Fruit fly (Drosophila melanogaster) whole organism, embryonic: ENCODE measurements around the gene Rab40.

Experiments
- Antp ChIP-seq: fragments of 200-800 bp; sonication (Bioruptor generic); optimal IDR thresholded peaks from 3 replicates; lab custom pipeline; 2016; ENCODE audit warnings: missing biosample characterization, missing genetic modification characterization
- BEAF-32 ChIP-seq: fragments of 200-800 bp; sonication (Bioruptor generic); optimal IDR thresholded peaks from 3 replicates; lab custom pipeline; 2017; ENCODE audit warnings: missing biosample characterization, missing genetic modification characterization, mild to moderate bottlenecking, moderate library complexity, missing genetic modification reagents
- Bteb2 ChIP-seq: fragments of 200-800 bp; sonication (Bioruptor generic); optimal IDR thresholded peaks from 2 replicates; lab custom pipeline; 2016; ENCODE audit warnings: missing biosample characterization, missing genetic modification characterization
- CG10267 ChIP-seq: fragments of 200-800 bp; sonication (Bioruptor generic); optimal IDR thresholded peaks from 2 replicates; lab custom pipeline; 2018; ENCODE audit warnings: missing biosample characterization, mild to moderate bottlenecking, missing genetic modification characterization, moderate library complexity
- CG11723 ChIP-seq: fragments of 200-800 bp; sonication (Bioruptor generic); optimal IDR thresholded peaks from 2 replicates; lab custom pipeline; 2017; ENCODE audit warnings: missing biosample characterization, mild to moderate bottlenecking, missing genetic modification characterization
- CG12299 ChIP-seq: fragments of 200-800 bp; sonication (Bioruptor generic); optimal IDR thresholded peaks from 2 replicates; lab custom pipeline; 2018; ENCODE audit warnings: missing biosample characterization, mild to moderate bottlenecking, missing genetic modification characterization
- CG12769 ChIP-seq: fragments of 200-800 bp; sonication (Bioruptor generic); optimal IDR thresholded peaks from 2 replicates; lab custom pipeline; 2019; ENCODE audit warnings: missing biosample characterization, mild to moderate bottlenecking, missing genetic modification characterization, moderate library complexity
- CG13894 ChIP-seq: fragments of 200-800 bp; sonication (Bioruptor generic); optimal IDR thresholded peaks from 3 replicates; lab custom pipeline; 2018; ENCODE audit warnings: missing biosample characterization, mild to moderate bottlenecking, missing genetic modification characterization, moderate library complexity
- CG1529 ChIP-seq: fragments of 200-800 bp; sonication (Bioruptor generic); optimal IDR thresholded peaks from 3 replicates; lab custom pipeline; 2018; ENCODE audit warnings: missing biosample characterization, missing genetic modification characterization
- CG15696 ChIP-seq: fragments of 200-800 bp; sonication (Bioruptor generic); optimal IDR thresholded peaks from 2 replicates; lab custom pipeline; 2019; ENCODE audit warnings: missing biosample characterization, mild to moderate bottlenecking, missing genetic modification characterization, moderate library complexity
- CG1647 ChIP-seq: fragments of 200-800 bp; sonication (Bioruptor generic); optimal IDR thresholded peaks from 3 replicates; lab custom pipeline; 2016; ENCODE audit warnings: missing biosample characterization, missing genetic modification characterization
- CG17186 ChIP-seq: fragments of 200-800 bp; sonication (Bioruptor generic); optimal IDR thresholded peaks from 3 replicates; lab custom pipeline; 2017; ENCODE audit warnings: missing biosample characterization, missing genetic modification reagents, missing genetic modification characterization
- CG42726 ChIP-seq: fragments of 200-800 bp; sonication (Bioruptor generic); IDR thresholded peaks from 2 replicates; pipeline ENCODE4 v1.3.6; 2022; ENCODE audit warnings: missing biosample characterization, missing genetic modification characterization; ENCODE audit not compliant: partially characterized antibody
- CG6813 ChIP-seq: fragments of 200-800 bp; sonication (Bioruptor generic); optimal IDR thresholded peaks from 2 replicates; lab custom pipeline; 2017; ENCODE audit warnings: missing biosample characterization, missing genetic modification characterization, mild to moderate bottlenecking, moderate library complexity, missing genetic modification reagents
- CG7556 ChIP-seq: fragments of 200-800 bp; sonication (Bioruptor generic); optimal IDR thresholded peaks from 2 replicates; lab custom pipeline; 2017; ENCODE audit warnings: missing biosample characterization, mild to moderate bottlenecking, missing genetic modification characterization
- CG7963 ChIP-seq: fragments of 200-800 bp; sonication (Bioruptor generic); IDR thresholded peaks from 3 replicates; pipeline ENCODE4 v1.3.6; 2022; ENCODE audit warnings: missing biosample characterization, missing genetic modification characterization; ENCODE audit not compliant: partially characterized antibody
- CG8359 ChIP-seq: fragments of 200-800 bp; sonication (Bioruptor generic); optimal IDR thresholded peaks from 2 replicates; lab custom pipeline; 2017; ENCODE audit warnings: missing biosample characterization, mild to moderate bottlenecking, missing genetic modification characterization, borderline replicate concordance
- Camta ChIP-seq: fragments of 200-800 bp; sonication (Bioruptor generic); optimal IDR thresholded peaks from 2 replicates; lab custom pipeline; 2016; ENCODE audit warnings: missing biosample characterization, missing genetic modification characterization
- Dip2 ChIP-seq: fragments of 200-800 bp; sonication (Bioruptor generic); IDR thresholded peaks from 2 replicates; pipeline ENCODE4 v1.3.6; 2022; ENCODE audit warnings: missing biosample characterization, missing genetic modification characterization
- Ets65A ChIP-seq: fragments of 200-800 bp; sonication (Bioruptor generic); peaks from one replicate; lab custom pipeline; 2016; ENCODE audit warnings: missing biosample characterization, missing genetic modification characterization
- Ets97D ChIP-seq: fragments of 200-800 bp; sonication (Bioruptor generic); optimal IDR thresholded peaks from 3 replicates; lab custom pipeline; 2016; ENCODE audit warnings: missing biosample characterization, missing genetic modification characterization
- HmgZ ChIP-seq: fragments of 200-800 bp; sonication (Bioruptor generic); optimal IDR thresholded peaks from 2 replicates; lab custom pipeline; 2018; ENCODE audit warnings: missing biosample characterization, mild to moderate bottlenecking, missing genetic modification characterization
- Hr51 ChIP-seq, 2 experiments: fragments of 200-800 bp; sonication (Bioruptor generic); optimal IDR thresholded peaks; 2 replicates in 1 of 2; 3 replicates in 1 of 2; lab custom pipeline; 2016 to 2018; ENCODE audit warnings: missing biosample characterization in 2 of 2, missing genetic modification characterization in 2 of 2, mild to moderate bottlenecking in 1 of 2, moderate library complexity in 1 of 2
- Nf-YA ChIP-seq: fragments of 200-800 bp; sonication (Bioruptor generic); IDR thresholded peaks from 2 replicates; pipeline ENCODE4 v1.3.6; 2022; ENCODE audit warnings: missing biosample characterization, missing genetic modification characterization
- Rfx ChIP-seq: fragments of 200-800 bp; sonication (Bioruptor generic); IDR thresholded peaks from 2 replicates; pipeline ENCODE4 v1.3.6; 2022; ENCODE audit warnings: missing biosample characterization, missing genetic modification characterization
- Sin3A ChIP-seq: fragments of >200 bp; optimal IDR thresholded peaks from 2 replicates; lab custom pipeline; 2018
- Trl ChIP-seq, 3 experiments: fragments of >200 bp in 2 of 3; fragments of 200-800 bp in 1 of 3; sonication (Bioruptor generic) in 1 of 3; optimal IDR thresholded peaks; 2 replicates in 1 of 3; 3 replicates in 2 of 3; lab custom pipeline; 2016 to 2017; ENCODE audit warnings: missing biosample characterization in 1 of 3, missing genetic modification characterization in 1 of 3
- abd-A ChIP-seq: fragments of 200-800 bp; sonication (Bioruptor generic); optimal IDR thresholded peaks from 3 replicates; lab custom pipeline; 2019; ENCODE audit warnings: missing biosample characterization, mild to moderate bottlenecking, missing genetic modification characterization, moderate library complexity
- crol ChIP-seq: fragments of 200-800 bp; sonication (Bioruptor generic); IDR thresholded peaks from 2 replicates; pipeline ENCODE4 v1.3.6; 2022; ENCODE audit warnings: missing biosample characterization, missing genetic modification characterization
- fru ChIP-seq: fragments of >200 bp; optimal IDR thresholded peaks from 2 replicates; lab custom pipeline; 2017
- gem ChIP-seq: fragments of 200-800 bp; sonication (Bioruptor generic); optimal IDR thresholded peaks from 2 replicates; lab custom pipeline; 2019; ENCODE audit warnings: missing biosample characterization, mild to moderate bottlenecking, missing genetic modification characterization, moderate library complexity
- grau ChIP-seq: fragments of 200-800 bp; optimal IDR thresholded peaks from 3 replicates; lab custom pipeline; 2019; ENCODE audit warnings: missing biosample characterization, mild to moderate bottlenecking, missing genetic modification characterization, moderate library complexity
- gsb-n ChIP-seq: fragments of 200-800 bp; sonication (Bioruptor generic); optimal IDR thresholded peaks from 3 replicates; lab custom pipeline; 2018; ENCODE audit warnings: missing biosample characterization, mild to moderate bottlenecking, missing genetic modification characterization
- h ChIP-seq: fragments of >200 bp; optimal IDR thresholded peaks from 2 replicates; lab custom pipeline; 2017
- jing ChIP-seq: fragments of 200-800 bp; sonication (Bioruptor generic); optimal IDR thresholded peaks from 2 replicates; lab custom pipeline; 2018; ENCODE audit warnings: missing biosample characterization, mild to moderate bottlenecking, missing genetic modification characterization
- nau ChIP-seq: fragments of 200-800 bp; sonication (Bioruptor generic); optimal IDR thresholded peaks from 3 replicates; lab custom pipeline; 2017; ENCODE audit warnings: missing biosample characterization, mild to moderate bottlenecking, missing genetic modification characterization, missing genetic modification reagents
- pfk ChIP-seq: fragments of 200-800 bp; sonication (Bioruptor generic); optimal IDR thresholded peaks from 2 replicates; lab custom pipeline; 2018; ENCODE audit warnings: missing biosample characterization, mild to moderate bottlenecking, missing genetic modification characterization, moderate library complexity
- sd ChIP-seq: fragments of 200-800 bp; sonication (Bioruptor generic); optimal IDR thresholded peaks from 3 replicates; lab custom pipeline; 2018; ENCODE audit warnings: missing biosample characterization, mild to moderate bottlenecking, missing genetic modification characterization, moderate library complexity
- so ChIP-seq: fragments of 200-800 bp; sonication (Bioruptor generic); IDR thresholded peaks from 3 replicates; pipeline ENCODE4 v1.3.6; 2022; ENCODE audit warnings: missing biosample characterization, missing genetic modification characterization
- ttk ChIP-seq: fragments of 200-800 bp; sonication (Bioruptor generic); IDR thresholded peaks from 2 replicates; pipeline ENCODE4 v2.1.2; 2022; ENCODE audit warnings: missing biosample characterization, missing genetic modification characterization
- unc-4 ChIP-seq: fragments of 200-800 bp; sonication (Bioruptor generic); IDR thresholded peaks from 2 replicates; pipeline ENCODE4 v1.3.6; 2022; ENCODE audit warnings: missing biosample characterization, missing genetic modification characterization; ENCODE audit not compliant: partially characterized antibody
- vnd ChIP-seq: fragments of 200-800 bp; sonication (Bioruptor generic); IDR thresholded peaks from 3 replicates; pipeline ENCODE4 v1.3.6; 2022; ENCODE audit warnings: missing biosample characterization, missing genetic modification characterization; ENCODE audit not compliant: partially characterized antibody
- vvl ChIP-seq: fragments of 200-800 bp; sonication (Bioruptor generic); IDR thresholded peaks from 2 replicates; pipeline ENCODE4 v1.3.6; 2022; ENCODE audit warnings: missing biosample characterization, missing genetic modification characterization
- zen2 ChIP-seq: fragments of 200-800 bp; sonication (Bioruptor generic); IDR thresholded peaks from 3 replicates; pipeline ENCODE4 v1.3.6; 2022; ENCODE audit warnings: missing biosample characterization, missing genetic modification characterization; ENCODE audit not compliant: partially characterized antibody
- zf30C ChIP-seq: fragments of 200-800 bp; sonication (Bioruptor generic); optimal IDR thresholded peaks from 3 replicates; lab custom pipeline; 2018; ENCODE audit warnings: missing biosample characterization, mild to moderate bottlenecking, missing genetic modification characterization

Gene Rab40

DNA sequence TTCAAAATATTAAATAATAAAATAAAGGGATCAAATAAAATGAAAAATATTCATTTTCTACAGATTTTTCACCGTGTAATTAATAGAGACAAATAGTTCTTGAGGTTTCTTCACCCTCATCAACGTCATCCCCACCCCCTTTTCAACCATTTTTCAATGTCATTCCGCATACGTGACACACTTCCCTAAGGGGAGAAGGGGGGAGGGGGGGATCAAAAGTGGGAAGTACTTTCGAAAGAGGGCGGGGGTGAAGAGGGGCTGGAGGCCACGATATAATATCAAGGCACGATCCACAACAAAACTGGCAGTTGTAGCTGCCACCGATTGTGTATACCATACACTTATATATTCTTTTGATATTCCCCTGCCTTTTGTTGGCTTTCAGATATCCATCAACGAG, 28.3 kb downstream of the Rab40 start:
- no peak for TF ChIP-seq CG1529 (GFP tag; lab: Kevin White, UChicago)
- no peak for TF ChIP-seq gsb-n
- TF ChIP-seq Dip2 = no peak
- TF ChIP-seq crol (GFP tag; lab: Robert Waterston, UW) = peak; percentile 69
- no peak for TF ChIP-seq Rfx
- no peak for TF ChIP-seq Ets97D (GFP tag; lab: Kevin White, UChicago)
- TF ChIP-seq unc-4 (GFP tag; lab: Robert Waterston, UW) = no peak
- TF ChIP-seq CG11723 (GFP tag; lab: Kevin White, UChicago) = no peak
- TF ChIP-seq CG12299 (tag; lab: Kevin White, UChicago) = no peak
- TF ChIP-seq HmgZ (tag; lab: Kevin White, UChicago) = no peak
- TF ChIP-seq CG1647 (GFP tag; lab: Kevin White, UChicago) = no peak
- no peak for TF ChIP-seq CG7963 (GFP tag; lab: Robert Waterston, UW)
- no peak for TF ChIP-seq Antp (GFP tag; lab: Kevin White, UChicago)
- peak; percentile 70 for TF ChIP-seq sd
- TF ChIP-seq gem = peak; percentile 8
- TF ChIP-seq CG17186 (GFP tag; lab: Kevin White, UChicago) = no peak
- no peak for TF ChIP-seq grau (tag; lab: Kevin White, UChicago)
- no peak for TF ChIP-seq CG42726 (GFP tag; lab: Robert Waterston, UW)
- TF ChIP-seq Camta (GFP tag; lab: Kevin White, UChicago) = no peak
- TF ChIP-seq Nf-YA (GFP tag; lab: Robert Waterston, UW) = no peak
- peak; percentile 87 for TF ChIP-seq CG12769 (tag; lab: Kevin White, UChicago)
- TF ChIP-seq CG15696 (tag; lab: Kevin White, UChicago) = no peak
- TF ChIP-seq zen2 (GFP tag; lab: Robert Waterston, UW) = no peak
- TF ChIP-seq zf30C (GFP tag; lab: Kevin White, UChicago) = no peak

DNA sequence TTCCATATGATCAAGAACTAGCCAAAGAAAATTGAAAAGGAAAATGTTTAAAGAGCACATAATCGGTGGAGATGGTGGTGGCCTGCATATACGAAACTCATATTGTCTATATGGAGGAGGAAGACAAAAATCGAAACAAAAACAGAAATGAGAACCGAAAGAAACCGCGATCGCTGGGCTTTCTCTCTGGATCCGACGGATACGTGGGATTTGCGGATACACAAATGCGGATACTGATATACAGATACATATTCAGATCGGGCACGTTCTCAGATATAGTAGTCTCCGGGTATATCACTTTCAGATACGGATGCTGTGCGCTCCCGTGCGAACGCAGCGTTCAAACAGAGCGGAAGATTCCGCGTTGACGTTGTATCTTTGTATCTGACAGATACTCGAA, 31.0 kb downstream of the Rab40 start, which contains the start of gene Pkcdelta:
Pkcdelta (plus strand) TSS at position 301 of the 400 bp plus-strand sequence.
- TF ChIP-seq ttk (GFP tag; lab: Robert Waterston, UW) (no peak), Sin3A (lab: Kevin White, UChicago) (no peak), pfk (no peak), CG8359 (GFP tag; lab: Kevin White, UChicago) (no peak), CG13894 (tag; lab: Kevin White, UChicago) (no peak), vnd (GFP tag; lab: Robert Waterston, UW) (no peak), CG7556 (GFP tag; lab: Kevin White, UChicago) (no peak), jing (GFP tag; lab: Kevin White, UChicago) (no peak), fru (lab: Kevin White, UChicago) (no peak), Hr51 (GFP tag; optimal IDR thresholded peaks at IDR 0.05; lab: Kevin White, UChicago) (no peak), nau (GFP tag; lab: Kevin White, UChicago) (no peak), Bteb2 (GFP tag; lab: Kevin White, UChicago) (no peak), so (GFP tag; lab: Robert Waterston, UW) (peak; percentile 63; the same call in 1 of the 3 replicates), BEAF-32 (GFP tag; lab: Kevin White, UChicago) (no peak), vvl (GFP tag; lab: Robert Waterston, UW) (no peak), Trl (optimal IDR thresholded peaks at IDR 0.05; lab: Kevin White, UChicago) (peak in 1 of 2 experiments; percentile 43), Trl (GFP tag; optimal IDR thresholded peaks at IDR 0.05; lab: Kevin White, UChicago) (no peak), CG10267 (no peak), CG6813 (no peak), Ets65A (GFP tag; lab: Kevin White, UChicago) (peak; percentile 5), h (lab: Kevin White, UChicago) (no peak), abd-A (tag; lab: Kevin White, UChicago) (no peak)
